Worm (Caenorhabditis elegans): ENCODE measurements around the gene Y17G7B.20.

- TF ChIP-seq blmp-1 (tag; optimal IDR thresholded peaks at IDR 0.05; ENCODE audit: insufficient read depth) (no peak), egl-27 (tag; optimal IDR thresholded peaks at IDR 0.05) (no peak), ama-1 (optimal IDR thresholded peaks at IDR 0.05) (no peak), sma-3 (GFP tag; optimal IDR thresholded peaks at IDR 0.05) (no peak), elt-3 (tag; optimal IDR thresholded peaks at IDR 0.05) (no peak), ztf-11 (tag; optimal IDR thresholded peaks at IDR 0.05) (no peak), skn-1 (tag; optimal IDR thresholded peaks at IDR 0.05) (no peak), alr-1 (tag; optimal IDR thresholded peaks at IDR 0.05) (no peak), nhr-23 (tag; optimal IDR thresholded peaks at IDR 0.05) (no peak), F13H6.1 (tag; optimal IDR thresholded peaks at IDR 0.05) (no peak), R02D3.7 (tag; optimal IDR thresholded peaks at IDR 0.05) (no peak), lin-13 (GFP tag; optimal IDR thresholded peaks at IDR 0.05) (no peak), lin-39 (tag; optimal IDR thresholded peaks at IDR 0.05) (no peak)
Observed at ce11 chrII:12023315-12023878, 43.8 kb upstream of the Y17G7B.20 start, which contains the start of gene Y17G7B.12.

Data from whole organism, L2 larva.